Worm (Caenorhabditis elegans): ENCODE measurements around the gene srj-27.

DNA sequence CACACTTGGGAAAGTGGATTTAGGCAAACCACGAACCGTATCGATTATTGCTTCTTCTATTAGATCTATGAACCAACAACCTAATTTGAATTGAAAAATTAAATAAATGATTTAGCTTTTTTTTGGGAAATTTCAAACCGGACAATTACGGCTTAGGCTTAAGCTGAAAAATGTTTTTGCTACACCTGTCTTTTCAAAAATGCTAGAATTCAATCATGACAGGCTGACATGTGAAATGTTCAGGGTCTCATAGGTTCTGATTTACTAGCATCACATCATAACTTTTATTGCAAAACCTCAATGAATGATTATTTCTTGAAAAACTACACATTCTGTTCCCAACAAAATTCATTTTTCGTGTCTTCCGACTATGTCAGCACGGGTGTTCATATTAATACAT, 26.0 kb upstream of the srj-27 start, which contains the start of gene srh-55:
- TF ChIP-seq elt-3 (tag; optimal IDR thresholded peaks at IDR 0.05) (no peak), ceh-43 (GFP tag; optimal IDR thresholded peaks at IDR 0.05) (no peak), nhr-76 (tag; optimal IDR thresholded peaks at IDR 0.05) (no peak), unc-39 (tag; optimal IDR thresholded peaks at IDR 0.05) (no peak), ceh-39 (tag; optimal IDR thresholded peaks at IDR 0.05) (no peak), elt-1 (tag; optimal IDR thresholded peaks at IDR 0.05; ENCODE audit: borderline replicate concordance, insufficient read depth) (no peak), hlh-1 (tag; optimal IDR thresholded peaks at IDR 0.05) (no peak), ces-1 (GFP tag; optimal IDR thresholded peaks at IDR 0.05) (no peak), nhr-28 (tag; optimal IDR thresholded peaks at IDR 0.05) (no peak), lsy-2 (tag; optimal IDR thresholded peaks at IDR 0.05) (no peak), mep-1 (tag; optimal IDR thresholded peaks at IDR 0.05) (no peak), ztf-11 (tag; optimal IDR thresholded peaks at IDR 0.05) (no peak)

Data from whole organism, mixed stage, embryonic.